Fruit fly (Drosophila melanogaster) whole organism, embryonic: ENCODE results near the gene ppk30.

Experiments
- Ada2b ChIP-seq: fragments of 200-800 bp; sonication (Bioruptor generic); IDR thresholded peaks from 2 replicates; pipeline ENCODE4 v1.3.6; 2022; ENCODE audit warnings: missing biosample characterization, missing genetic modification characterization
- Atf6 ChIP-seq: fragments of 200-800 bp; sonication (Bioruptor generic); IDR thresholded peaks from 2 replicates; pipeline ENCODE4 v1.3.6; 2022; ENCODE audit warnings: missing biosample characterization, missing genetic modification characterization
- CG10565 ChIP-seq: fragments of 200-800 bp; sonication (Bioruptor generic); optimal IDR thresholded peaks from 3 replicates; lab custom pipeline; 2016; ENCODE audit warnings: missing biosample characterization, mild to moderate bottlenecking, missing genetic modification characterization
- CG12236 ChIP-seq: fragments of 200-800 bp; sonication (Bioruptor generic); optimal IDR thresholded peaks from 2 replicates; lab custom pipeline; 2016; ENCODE audit warnings: missing biosample characterization, missing genetic modification characterization
- CG15514 ChIP-seq: fragments of 200-800 bp; sonication (Bioruptor generic); optimal IDR thresholded peaks from 3 replicates; lab custom pipeline; 2017; ENCODE audit warnings: missing biosample characterization, missing genetic modification characterization, mild to moderate bottlenecking, moderate library complexity, missing genetic modification reagents
- CG16815 ChIP-seq: fragments of 200-800 bp; sonication (Bioruptor generic); optimal IDR thresholded peaks from 3 replicates; lab custom pipeline; 2017; ENCODE audit warnings: missing biosample characterization, mild to moderate bottlenecking, missing genetic modification characterization
- CG17186 ChIP-seq: fragments of 200-800 bp; sonication (Bioruptor generic); optimal IDR thresholded peaks from 3 replicates; lab custom pipeline; 2017; ENCODE audit warnings: missing biosample characterization, missing genetic modification reagents, missing genetic modification characterization
- CG2889 ChIP-seq: fragments of 200-800 bp; sonication (Bioruptor generic); IDR thresholded peaks from 3 replicates; pipeline ENCODE4 v1.3.6; 2022; ENCODE audit warnings: missing biosample characterization, missing genetic modification characterization
- CG5953 ChIP-seq: fragments of 200-800 bp; sonication (Bioruptor generic); IDR thresholded peaks from 2 replicates; pipeline ENCODE4 v1.3.6; 2022; ENCODE audit warnings: missing biosample characterization, missing genetic modification characterization
- CG6254 ChIP-seq: fragments of 200-800 bp; sonication (Bioruptor generic); optimal IDR thresholded peaks from 3 replicates; lab custom pipeline; 2017; ENCODE audit warnings: mild to moderate bottlenecking, missing biosample characterization, missing genetic modification reagents, missing genetic modification characterization
- CG7987 ChIP-seq: fragments of 200-800 bp; sonication (Bioruptor generic); optimal IDR thresholded peaks from 2 replicates; lab custom pipeline; 2018; ENCODE audit warnings: missing biosample characterization, mild to moderate bottlenecking, missing genetic modification characterization, moderate library complexity
- CG8388 ChIP-seq: fragments of 200-800 bp; sonication (Bioruptor generic); optimal IDR thresholded peaks from 2 replicates; lab custom pipeline; 2019; ENCODE audit warnings: missing biosample characterization, mild to moderate bottlenecking, missing genetic modification characterization, moderate library complexity
- CG8944 ChIP-seq: fragments of 200-800 bp; sonication (Bioruptor generic); optimal IDR thresholded peaks from 3 replicates; lab custom pipeline; 2016; ENCODE audit warnings: missing biosample characterization, missing genetic modification characterization
- CG9609 ChIP-seq: fragments of 200-800 bp; sonication (Bioruptor generic); optimal IDR thresholded peaks from 3 replicates; lab custom pipeline; 2016; ENCODE audit warnings: missing biosample characterization, missing genetic modification characterization
- Dek ChIP-seq: fragments of 200-800 bp; sonication (Bioruptor generic); optimal IDR thresholded peaks from 3 replicates; lab custom pipeline; 2019; ENCODE audit warnings: missing biosample characterization, mild to moderate bottlenecking, missing genetic modification characterization, moderate library complexity
- Dp ChIP-seq: fragments of 200-800 bp; sonication (Bioruptor generic); optimal IDR thresholded peaks from 2 replicates; lab custom pipeline; 2018; ENCODE audit warnings: missing biosample characterization, mild to moderate bottlenecking, missing genetic modification characterization, moderate library complexity
- HLHmδ ChIP-seq: fragments of 200-800 bp; sonication (Bioruptor generic); optimal IDR thresholded peaks from 2 replicates; lab custom pipeline; 2018; ENCODE audit warnings: missing biosample characterization, mild to moderate bottlenecking, missing genetic modification characterization, moderate library complexity
- MBD-R2 ChIP-seq: fragments of 200-800 bp; sonication (Bioruptor generic); IDR thresholded peaks from 2 replicates; pipeline ENCODE4 v1.3.6; 2022; ENCODE audit warnings: missing biosample characterization, missing genetic modification characterization
- Max ChIP-seq: fragments of 200-800 bp; sonication (Bioruptor generic); optimal IDR thresholded peaks from 2 replicates; lab custom pipeline; 2016; ENCODE audit warnings: missing biosample characterization, mild to moderate bottlenecking, missing genetic modification characterization
- ab ChIP-seq: fragments of 200-800 bp; sonication (Bioruptor generic); optimal IDR thresholded peaks from 2 replicates; lab custom pipeline; 2016; ENCODE audit warnings: missing biosample characterization, missing genetic modification characterization
- aop ChIP-seq: fragments of 200-800 bp; sonication (Bioruptor generic); IDR thresholded peaks from 2 replicates; pipeline ENCODE4 v1.3.6; 2022; ENCODE audit warnings: missing biosample characterization, missing genetic modification characterization
- cad ChIP-seq: fragments of >200 bp; optimal IDR thresholded peaks from 2 replicates; lab custom pipeline; 2017; ENCODE audit warnings: missing biosample characterization, missing genetic modification characterization
- cg ChIP-seq: fragments of 200-800 bp; sonication (Bioruptor generic); optimal IDR thresholded peaks from 3 replicates; lab custom pipeline; 2019; ENCODE audit warnings: missing biosample characterization, mild to moderate bottlenecking, missing genetic modification characterization, moderate library complexity
- chif ChIP-seq, 2 experiments: fragments of 200-800 bp; sonication (Bioruptor generic); optimal IDR thresholded peaks; 3 replicates each; lab custom pipeline; 2016; ENCODE audit warnings: missing biosample characterization in 2 of 2, missing genetic modification characterization in 2 of 2
- crc ChIP-seq: fragments of 200-800 bp; sonication (Bioruptor generic); optimal IDR thresholded peaks from 2 replicates; lab custom pipeline; 2016; ENCODE audit warnings: missing biosample characterization, missing genetic modification characterization
- crp ChIP-seq, 2 experiments: fragments of 200-800 bp; sonication (Bioruptor generic); optimal IDR thresholded peaks; 2 replicates in 1 of 2; 3 replicates in 1 of 2; lab custom pipeline; 2017; ENCODE audit warnings: missing biosample characterization in 2 of 2, missing genetic modification characterization in 2 of 2, mild to moderate bottlenecking in 1 of 2, moderate library complexity in 1 of 2
- cwo ChIP-seq: fragments of 200-800 bp; sonication (Bioruptor generic); optimal IDR thresholded peaks from 3 replicates; lab custom pipeline; 2017; ENCODE audit warnings: missing biosample characterization, missing genetic modification characterization, mild to moderate bottlenecking, moderate library complexity, missing genetic modification reagents
- da ChIP-seq: fragments of 200-800 bp; sonication (Bioruptor generic); optimal IDR thresholded peaks from 2 replicates; lab custom pipeline; 2016; ENCODE audit warnings: missing biosample characterization, missing genetic modification characterization
- dan ChIP-seq: fragments of 200-800 bp; sonication (Bioruptor generic); IDR thresholded peaks from 2 replicates; pipeline ENCODE4 v1.3.6; 2022; ENCODE audit warnings: missing biosample characterization, missing genetic modification characterization
- dm ChIP-seq: fragments of 200-800 bp; sonication (Bioruptor generic); optimal IDR thresholded peaks from 3 replicates; lab custom pipeline; 2016; ENCODE audit warnings: missing biosample characterization, missing genetic modification characterization
- en ChIP-seq: fragments of 200-800 bp; sonication (Bioruptor generic); optimal IDR thresholded peaks from 2 replicates; lab custom pipeline; 2016; ENCODE audit warnings: missing biosample characterization, missing genetic modification characterization
- exex ChIP-seq: fragments of 200-800 bp; sonication (Bioruptor generic); optimal IDR thresholded peaks from 4 replicates; lab custom pipeline; 2018; ENCODE audit warnings: missing biosample characterization, mild to moderate bottlenecking, missing genetic modification characterization, moderate library complexity
- fd96Cb ChIP-seq: fragments of 200-800 bp; sonication (Bioruptor generic); optimal IDR thresholded peaks from 2 replicates; lab custom pipeline; 2018; ENCODE audit warnings: missing biosample characterization, mild to moderate bottlenecking, missing genetic modification characterization, moderate library complexity
- grn ChIP-seq: fragments of 200-800 bp; sonication (Bioruptor generic); optimal IDR thresholded peaks from 3 replicates; lab custom pipeline; 2017; ENCODE audit warnings: missing biosample characterization, missing genetic modification characterization
- gt ChIP-seq: fragments of 200-800 bp; sonication (Bioruptor generic); IDR thresholded peaks from 2 replicates; pipeline ENCODE4 v1.3.6; 2022; ENCODE audit warnings: missing biosample characterization, missing genetic modification characterization
- insv ChIP-seq, 2 experiments: fragments of 200-800 bp; sonication (Bioruptor generic); optimal IDR thresholded peaks; 3 replicates each; lab custom pipeline; 2016 to 2018; ENCODE audit warnings: missing biosample characterization in 2 of 2, missing genetic modification characterization in 2 of 2
- inv ChIP-seq: fragments of 200-800 bp; sonication (Bioruptor generic); IDR thresholded peaks from 2 replicates; pipeline ENCODE4 v1.3.6; 2022; ENCODE audit warnings: missing biosample characterization, missing genetic modification characterization; ENCODE audit not compliant: partially characterized antibody
- jigr1 ChIP-seq: fragments of 200-800 bp; sonication (Bioruptor generic); IDR thresholded peaks from 3 replicates; pipeline ENCODE4 v1.3.6; 2022; ENCODE audit warnings: missing biosample characterization, missing genetic modification characterization
- mam ChIP-seq: fragments of 200-800 bp; sonication (Bioruptor generic); optimal IDR thresholded peaks from 3 replicates; lab custom pipeline; 2016; ENCODE audit warnings: missing biosample characterization, missing genetic modification characterization
- pho ChIP-seq: fragments of 200-800 bp; sonication (Bioruptor generic); optimal IDR thresholded peaks from 2 replicates; lab custom pipeline; 2016; ENCODE audit warnings: missing biosample characterization, missing genetic modification characterization
- ranshi ChIP-seq: fragments of 200-800 bp; sonication (Bioruptor generic); IDR thresholded peaks from 2 replicates; pipeline ENCODE4 v1.3.6; 2022; ENCODE audit warnings: missing biosample characterization, missing genetic modification characterization
- salm ChIP-seq: fragments of 200-800 bp; sonication (Bioruptor generic); optimal IDR thresholded peaks from 2 replicates; lab custom pipeline; 2018; ENCODE audit warnings: missing biosample characterization, mild to moderate bottlenecking, missing genetic modification characterization
- sc ChIP-seq, 3 experiments: fragments of >200 bp in 2 of 3; fragments of 200-800 bp in 1 of 3; sonication (Bioruptor generic) in 1 of 3; optimal IDR thresholded peaks; 2 replicates in 2 of 3; 3 replicates in 1 of 3; lab custom pipeline; 2017; ENCODE audit warnings: mild to moderate bottlenecking in 1 of 3, missing biosample characterization in 1 of 3, missing genetic modification characterization in 1 of 3, missing genetic modification reagents in 1 of 3
- sob ChIP-seq: fragments of 200-800 bp; sonication (Bioruptor generic); IDR thresholded peaks from 2 replicates; pipeline ENCODE4 v1.3.6; 2022; ENCODE audit warnings: missing biosample characterization, missing genetic modification characterization
- sug ChIP-seq: fragments of 200-800 bp; optimal IDR thresholded peaks from 2 replicates; lab custom pipeline; 2019; ENCODE audit warnings: missing biosample characterization, mild to moderate bottlenecking, missing genetic modification characterization, moderate library complexity
- tup ChIP-seq: fragments of 200-800 bp; sonication (Bioruptor generic); optimal IDR thresholded peaks from 2 replicates; lab custom pipeline; 2016; ENCODE audit warnings: missing biosample characterization, mild to moderate bottlenecking, missing genetic modification characterization, moderate library complexity
- zfh2 ChIP-seq: fragments of 200-800 bp; sonication (Bioruptor generic); optimal IDR thresholded peaks from 2 replicates; lab custom pipeline; 2016; ENCODE audit warnings: missing biosample characterization, missing genetic modification characterization

Gene ppk30

DNA sequence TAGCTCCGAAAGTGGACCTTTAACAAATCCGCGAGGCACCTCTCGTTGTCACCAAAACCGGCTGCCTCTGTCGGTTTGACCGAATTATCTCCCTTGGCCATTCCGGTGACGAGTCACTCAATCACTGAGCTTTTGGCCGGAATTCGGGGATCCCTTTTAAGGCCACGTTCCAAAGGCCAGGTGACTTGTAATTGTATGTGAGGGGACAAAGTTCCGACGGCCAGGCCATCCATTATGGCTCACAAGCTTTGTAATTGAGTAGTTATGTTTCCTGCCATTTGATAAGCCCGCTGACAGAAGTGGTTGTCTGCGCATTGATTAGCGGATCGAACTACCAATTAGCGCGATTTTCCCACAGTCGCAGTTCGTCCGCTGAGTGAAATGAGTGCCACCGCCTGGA lies at the start of gene ppk30, which contains the start of gene ppk20:
ppk30 (plus strand) TSS at position 373 of the 400 bp plus-strand sequence.
ppk20 (minus strand) TSS at position 101 of the 400 bp plus-strand sequence.
- TF ChIP-seq CG9609 (GFP tag; lab: Kevin White, UChicago) (no peak), CG8388 (GFP tag; lab: Kevin White, UChicago) (no peak), CG16815 (GFP tag; lab: Kevin White, UChicago) (no peak), inv (GFP tag; lab: Robert Waterston, UW) (no peak), CG6254 (GFP tag; lab: Kevin White, UChicago) (no peak), crp (GFP tag; optimal IDR thresholded peaks at IDR 0.05; lab: Kevin White, UChicago) (no peak), gt (GFP tag; lab: Robert Waterston, UW) (no peak)
- TF ChIP-seq, all 482 proteins: peak for 0

DNA sequence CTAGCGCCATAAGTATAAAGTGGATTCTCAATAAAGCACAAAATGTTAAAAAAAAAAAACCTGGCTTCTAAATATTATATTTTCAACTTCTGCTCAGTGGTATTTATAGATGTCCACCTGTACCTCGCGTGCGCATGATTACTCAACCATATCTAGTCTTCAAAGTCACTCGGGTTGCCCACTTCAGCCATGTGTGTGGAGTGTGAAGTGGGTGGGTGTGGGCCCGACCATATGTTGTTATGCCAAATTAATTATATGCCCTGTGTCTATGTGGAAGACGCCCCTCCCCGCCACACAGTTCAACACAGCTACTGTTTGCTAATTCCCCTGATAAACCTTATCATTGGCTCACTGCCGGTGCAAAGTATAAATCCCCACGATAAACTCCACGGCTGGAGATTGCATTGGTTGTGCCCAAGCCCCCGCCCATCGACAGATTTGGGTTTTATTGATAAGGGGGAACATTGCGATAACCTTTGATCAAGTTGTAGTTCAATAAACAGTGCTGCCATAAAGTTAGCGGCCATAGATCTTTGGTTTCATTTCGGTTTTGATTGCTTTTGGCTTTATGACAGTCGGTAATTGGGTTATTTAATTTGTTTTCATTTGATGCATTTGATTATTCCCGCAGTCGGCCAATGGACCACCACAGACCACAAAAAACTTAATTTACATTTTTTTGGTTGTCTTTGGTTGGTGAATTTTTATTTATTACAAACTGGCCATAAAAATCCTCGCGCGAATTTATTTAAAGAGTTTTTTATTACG lies 48.1 kb upstream of the ppk30 start:
- TF ChIP-seq CG8944 (GFP tag; lab: Kevin White, UChicago) (no peak), CG10565 (GFP tag; lab: Kevin White, UChicago) (no peak), zfh2 (no peak), sug (tag; lab: Kevin White, UChicago) (peak; percentile 71), aop (GFP tag; lab: Robert Waterston, UW) (no peak), Atf6 (GFP tag; lab: Robert Waterston, UW) (no peak), pho (GFP tag; lab: Kevin White, UChicago) (no peak), cg (GFP tag; lab: Kevin White, UChicago) (no peak), cad (no peak), sob (GFP tag; lab: Robert Waterston, UW) (0 out of 2 replicates have a peak, but pooled peaks have one; percentile 27), en (GFP tag; lab: Kevin White, UChicago) (no peak), CG2889 (GFP tag; lab: Robert Waterston, UW) (no peak), fd96Cb (no peak), dm (no peak), cwo (GFP tag; lab: Kevin White, UChicago) (peak; percentile 56), da (GFP tag; lab: Kevin White, UChicago) (no peak), CG17186 (no peak), CG7987 (peak; percentile 13), Max (GFP tag; lab: Kevin White, UChicago) (no peak), dan (GFP tag; lab: Robert Waterston, UW) (no peak), Ada2b (GFP tag; lab: Robert Waterston, UW) (no peak), CG15514 (GFP tag; lab: Kevin White, UChicago) (no peak), sc (optimal IDR thresholded peaks at IDR 0.05; lab: Kevin White, UChicago) (no peak), sc (GFP tag; optimal IDR thresholded peaks at IDR 0.05; lab: Kevin White, UChicago) (no peak), chif (GFP tag; optimal IDR thresholded peaks at IDR 0.05; lab: Kevin White, UChicago) (no peak), exex (tag; lab: Kevin White, UChicago) (peak; percentile 89), crc (GFP tag; lab: Kevin White, UChicago) (no peak), CG5953 (GFP tag; lab: Robert Waterston, UW) (no peak), CG12236 (GFP tag; lab: Kevin White, UChicago) (no peak), mam (GFP tag; lab: Kevin White, UChicago) (no peak), tup (GFP tag; lab: Kevin White, UChicago) (no peak), grn (peak; percentile 85), Dek (no peak), HLHmδ (GFP tag; lab: Kevin White, UChicago) (no peak), MBD-R2 (no peak), ranshi (GFP tag; lab: Robert Waterston, UW) (no peak), ab (GFP tag; lab: Kevin White, UChicago) (no peak), insv (GFP tag; optimal IDR thresholded peaks at IDR 0.05; lab: Kevin White, UChicago) (no peak), jigr1 (GFP tag; lab: Robert Waterston, UW) (no peak), Dp (no peak), salm (tag; lab: Kevin White, UChicago) (no peak)
